Worm (Caenorhabditis elegans) whole organism, L3 larva: ENCODE data around the gene T20B5.2.

Experiments
- R02D3.7 ChIP-seq: fragments of 150-350 bp; optimal IDR thresholded peaks from 2 replicates; lab custom pipeline; 2014; ENCODE audit warnings: missing biosample characterization, missing genetic modification characterization
- ZK546.5 ChIP-seq: sonication (generic microtip); optimal IDR thresholded peaks from 2 replicates; lab custom pipeline; 2017; ENCODE audit warnings: missing biosample characterization, missing genetic modification characterization
- aly-2 ChIP-seq: fragments of 150-350 bp; optimal IDR thresholded peaks from 2 replicates; lab custom pipeline; 2014; ENCODE audit warnings: missing biosample characterization, missing genetic modification characterization
- ama-1 ChIP-seq: fragments of 150-350 bp; optimal IDR thresholded peaks from 2 replicates; lab custom pipeline; 2018
- ceh-16 ChIP-seq: sonication (generic microtip); optimal IDR thresholded peaks from 2 replicates; lab custom pipeline; 2017; ENCODE audit warnings: missing biosample characterization, missing genetic modification characterization
- ceh-28 ChIP-seq: fragments of 150-350 bp; optimal IDR thresholded peaks from 2 replicates; lab custom pipeline; 2014; ENCODE audit warnings: missing biosample characterization, missing genetic modification reagents, missing genetic modification characterization
- egl-27 ChIP-seq: sonication (generic microtip); optimal IDR thresholded peaks from 4 replicates; lab custom pipeline; 2017; ENCODE audit warnings: missing biosample characterization, missing genetic modification reagents, missing genetic modification characterization
- elt-1 ChIP-seq: fragments of 150-350 bp; optimal IDR thresholded peaks from 2 replicates; lab custom pipeline; 2014; ENCODE audit warnings: missing biosample characterization, missing genetic modification characterization
- elt-2 ChIP-seq: sonication (generic microtip); optimal IDR thresholded peaks from 2 replicates; lab custom pipeline; 2016; ENCODE audit warnings: missing genetic modification reagents, mild to moderate bottlenecking, missing genetic modification characterization, missing compliant biosample characterization
- eor-1 ChIP-seq, 2 experiments: fragments of 150-350 bp; optimal IDR thresholded peaks; 2 replicates each; lab custom pipeline; 2014 to 2018; ENCODE audit warnings: missing biosample characterization in 2 of 2, missing genetic modification characterization in 2 of 2
- fkh-10 ChIP-seq: sonication (generic microtip); optimal IDR thresholded peaks from 2 replicates; lab custom pipeline; 2017; ENCODE audit warnings: missing biosample characterization, missing genetic modification reagents, missing genetic modification characterization
- fkh-2 ChIP-seq: fragments of 150-350 bp; optimal IDR thresholded peaks from 2 replicates; lab custom pipeline; 2014; ENCODE audit warnings: missing biosample characterization, missing genetic modification reagents, missing genetic modification characterization
- hmg-11 ChIP-seq: sonication (generic microtip); optimal IDR thresholded peaks from 2 replicates; lab custom pipeline; 2016; ENCODE audit warnings: missing genetic modification characterization, missing compliant biosample characterization
- lin-39 ChIP-seq: fragments of 150-350 bp; optimal IDR thresholded peaks from 2 replicates; lab custom pipeline; 2018; ENCODE audit warnings: missing biosample characterization, missing genetic modification reagents, missing genetic modification characterization
- lsy-12 ChIP-seq: sonication (generic microtip); optimal IDR thresholded peaks from 2 replicates; lab custom pipeline; 2016; ENCODE audit warnings: mild to moderate bottlenecking, missing genetic modification characterization, missing compliant biosample characterization
- mdl-1 ChIP-seq: fragments of 150-350 bp; optimal IDR thresholded peaks from 2 replicates; lab custom pipeline; 2014; ENCODE audit warnings: missing biosample characterization, missing genetic modification characterization
- mml-1 ChIP-seq: fragments of 150-350 bp; sonication (generic microtip); optimal IDR thresholded peaks from 3 replicates; lab custom pipeline; 2014; ENCODE audit warnings: missing biosample characterization, missing genetic modification characterization
- nfya-1 ChIP-seq: sonication (generic microtip); optimal IDR thresholded peaks from 2 replicates; lab custom pipeline; 2017; ENCODE audit warnings: missing genetic modification characterization, mild to moderate bottlenecking, missing compliant biosample characterization, antibody characterized with exemption, moderate library complexity; ENCODE audit not compliant: insufficient read depth
- nhr-11 ChIP-seq: fragments of 150-350 bp; optimal IDR thresholded peaks from 2 replicates; lab custom pipeline; 2014; ENCODE audit warnings: missing biosample characterization, missing genetic modification characterization
- nhr-23 ChIP-seq: fragments of 150-350 bp; optimal IDR thresholded peaks from 2 replicates; lab custom pipeline; 2014; ENCODE audit warnings: missing biosample characterization, missing genetic modification reagents, missing genetic modification characterization
- nhr-237 ChIP-seq: fragments of 150-350 bp; optimal IDR thresholded peaks from 2 replicates; lab custom pipeline; 2014; ENCODE audit warnings: missing biosample characterization, missing genetic modification characterization
- nhr-25 ChIP-seq: sonication (generic microtip); optimal IDR thresholded peaks from 2 replicates; lab custom pipeline; 2017; ENCODE audit warnings: missing biosample characterization, missing genetic modification characterization
- nhr-67 ChIP-seq: fragments of 150-350 bp; optimal IDR thresholded peaks from 2 replicates; lab custom pipeline; 2014; ENCODE audit warnings: missing biosample characterization, missing genetic modification characterization
- nhr-77 ChIP-seq: fragments of 150-350 bp; optimal IDR thresholded peaks from 2 replicates; lab custom pipeline; 2014; ENCODE audit warnings: missing biosample characterization, missing genetic modification characterization
- pha-4 ChIP-seq: fragments of 150-350 bp; optimal IDR thresholded peaks from 2 replicates; lab custom pipeline; 2014; ENCODE audit warnings: missing biosample characterization, missing genetic modification reagents, missing genetic modification characterization
- pqm-1 ChIP-seq: fragments of 150-350 bp; optimal IDR thresholded peaks from 2 replicates; lab custom pipeline; 2017; ENCODE audit warnings: missing biosample characterization, missing genetic modification characterization, inconsistent platforms
- skn-1 ChIP-seq: fragments of 150-350 bp; optimal IDR thresholded peaks from 2 replicates; lab custom pipeline; 2014; ENCODE audit warnings: missing biosample characterization, missing genetic modification characterization
- snpc-4 ChIP-seq: fragments of 150-350 bp; optimal IDR thresholded peaks from 2 replicates; lab custom pipeline; 2014; ENCODE audit warnings: missing biosample characterization, missing genetic modification characterization
- unc-39 ChIP-seq: sonication (generic microtip); optimal IDR thresholded peaks from 4 replicates; lab custom pipeline; 2017; ENCODE audit warnings: missing biosample characterization, missing genetic modification characterization
- zag-1 ChIP-seq: fragments of 150-350 bp; optimal IDR thresholded peaks from 2 replicates; lab custom pipeline; 2014; ENCODE audit warnings: missing biosample characterization, missing genetic modification characterization
- ztf-11 ChIP-seq: fragments of 150-350 bp; optimal IDR thresholded peaks from 2 replicates; lab custom pipeline; 2014; ENCODE audit warnings: missing biosample characterization, missing genetic modification characterization
- ztf-4 ChIP-seq: fragments of 150-350 bp; optimal IDR thresholded peaks from 2 replicates; lab custom pipeline; 2014; ENCODE audit warnings: missing biosample characterization, missing genetic modification characterization

The T20B5.2 gene

ce11 chrX:9330721-9331212, at the start of gene T20B5.2:
T20B5.2 (plus strand) TSS chrX:9331162.
- TF ChIP-seq pha-4 (tag; lab: Kevin White, UChicago) = peak; percentile 74
- no peak for TF ChIP-seq fkh-2

ce11 chrX:9283026-9283425, 47.9 kb upstream of the T20B5.2 start, which contains the start of gene B0416.11:
B0416.11 (minus strand) TSS chrX:9283126.
- no peak for TF ChIP-seq skn-1
- TF ChIP-seq ceh-28 (tag; lab: Kevin White, UChicago) = no peak
- TF ChIP-seq ztf-11 (tag; lab: Kevin White, UChicago) = no peak
- no peak for TF ChIP-seq ama-1

- TF ChIP-seq nhr-23 (tag; lab: Kevin White, UChicago) = no peak
- no peak for TF ChIP-seq lsy-12 (tag; lab: Kevin White, UChicago)
- no peak for TF ChIP-seq ceh-16
- TF ChIP-seq nhr-11 (tag; lab: Kevin White, UChicago) = no peak
- TF ChIP-seq nhr-77 = no peak
- TF ChIP-seq nhr-25 (tag; lab: Kevin White, UChicago) = no peak
- no peak for TF ChIP-seq ztf-4
- TF ChIP-seq zag-1 (tag; lab: Kevin White, UChicago) = no peak
Measured at ce11 chrX:9291345-9291744, 39.6 kb upstream of the T20B5.2 start, which contains the start of gene B0416.3. B0416.3 (plus strand) TSS chrX:9291645.

DNA sequence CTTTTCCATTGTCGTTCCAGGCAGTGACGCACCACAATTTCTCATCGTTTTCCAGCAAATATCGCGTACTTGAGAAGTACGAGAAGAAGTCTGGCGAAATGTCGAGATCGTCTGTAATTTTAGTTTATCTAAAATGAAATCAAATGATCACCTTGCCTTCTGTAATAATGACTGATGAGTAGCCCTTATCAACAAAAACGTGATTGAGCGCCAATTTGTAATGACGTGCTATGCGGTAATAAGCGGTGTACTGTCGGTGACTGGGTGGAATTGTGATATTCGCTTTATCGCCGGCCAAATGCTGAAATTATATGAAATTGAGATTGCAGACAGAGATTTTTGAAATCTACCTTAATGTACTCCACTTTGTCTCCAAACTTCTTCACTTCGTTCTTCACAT, 35.5 kb upstream of the T20B5.2 start:
- TF ChIP-seq unc-39 (tag; lab: Kevin White, UChicago) (no peak), mdl-1 (tag; lab: Kevin White, UChicago) (no peak), egl-27 (no peak), lin-39 (no peak), nhr-67 (tag; lab: Kevin White, UChicago) (no peak), ceh-28 (tag; lab: Kevin White, UChicago) (no peak), pha-4 (tag; lab: Kevin White, UChicago) (no peak), pqm-1 (tag; lab: Kevin White, UChicago) (peak; percentile 59), hmg-11 (tag; lab: Kevin White, UChicago) (no peak), skn-1 (no peak), elt-2 (tag; lab: Kevin White, UChicago) (peak; percentile 71), elt-1 (no peak), snpc-4 (tag; lab: Kevin White, UChicago) (no peak), fkh-2 (no peak), fkh-10 (GFP tag; lab: Kevin White, UChicago) (no peak), mml-1 (tag; lab: Kevin White, UChicago) (no peak)

DNA sequence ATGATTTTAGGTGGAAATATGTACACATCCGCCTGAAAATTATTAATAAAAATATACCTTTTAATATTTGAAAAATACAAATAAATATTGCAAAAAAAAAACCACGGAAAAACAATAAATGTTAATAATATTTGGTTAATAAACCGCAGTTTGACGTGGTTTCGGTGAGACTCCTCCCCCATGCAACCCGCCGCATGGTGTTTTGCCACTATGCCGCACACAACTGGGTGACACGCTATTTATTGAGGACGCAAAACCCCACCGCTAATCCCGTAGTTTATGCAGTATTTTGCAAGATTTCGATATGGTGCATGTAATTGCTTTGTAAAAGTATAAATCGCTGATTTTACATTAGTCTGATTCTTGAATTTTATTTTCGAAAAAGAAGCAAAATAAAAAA, 34.4 kb upstream of the T20B5.2 start, which contains the start of gene gly-13:
Gene gly-13, minus strand, starts transcription at position 32 of the 400 bp plus-strand sequence.
- TF ChIP-seq eor-1 (tag; optimal IDR thresholded peaks at IDR 0.05; lab: Kevin White, UChicago) (no peak), ZK546.5 (tag; lab: Kevin White, UChicago) (no peak), nhr-23 (tag; lab: Kevin White, UChicago) (peak; percentile 19), elt-2 (tag; lab: Kevin White, UChicago) (peak; percentile 19), R02D3.7 (tag; lab: Kevin White, UChicago) (no peak), nfya-1 (tag; lab: Kevin White, UChicago) (peak; percentile 8), lsy-12 (tag; lab: Kevin White, UChicago) (no peak)

- TF ChIP-seq egl-27 = no peak
- no peak for TF ChIP-seq ZK546.5 (tag; lab: Kevin White, UChicago)
- TF ChIP-seq pqm-1 (tag; lab: Kevin White, UChicago) = no peak
- TF ChIP-seq skn-1 = no peak
- TF ChIP-seq elt-2 (tag; lab: Kevin White, UChicago) = no peak
- TF ChIP-seq, all 47 proteins: peak for 0
Measured at ce11 chrX:9297834-9298233, 33.1 kb upstream of the T20B5.2 start, which contains the start of gene B0416.7. B0416.7 (minus strand) TSS chrX:9297934.

DNA sequence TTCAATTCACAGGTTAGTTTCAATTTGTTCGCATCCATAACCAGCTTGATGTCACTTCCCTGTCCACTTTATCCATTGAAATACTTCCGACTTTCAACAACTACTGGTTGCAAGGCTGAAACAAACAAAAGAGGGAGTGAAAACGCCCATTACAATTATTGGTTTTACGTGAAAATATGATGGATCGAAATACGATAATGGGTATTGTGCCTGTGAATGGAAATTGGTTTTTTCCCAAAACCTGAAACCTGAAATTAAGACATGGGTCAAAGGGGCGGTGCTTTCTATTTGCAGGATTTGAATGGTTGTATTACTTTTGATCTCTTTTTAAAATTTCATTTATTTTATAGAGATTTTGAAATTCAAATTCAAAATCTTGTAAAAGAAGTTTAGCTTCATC, 32.1 kb upstream of the T20B5.2 start, which contains the start of gene B0416.2:
Gene B0416.2, plus strand, starts transcription at position 301 of the 400 bp plus-strand sequence.
- TF ChIP-seq R02D3.7 (tag; lab: Kevin White, UChicago) (no peak), aly-2 (no peak), nhr-11 (tag; lab: Kevin White, UChicago) (no peak), nhr-237 (tag; lab: Kevin White, UChicago) (no peak), elt-2 (tag; lab: Kevin White, UChicago) (no peak)
